Fruit fly (Drosophila melanogaster) whole organism, embryonic: ENCODE results near the gene Usp1.

ENCODE experiments used
- B-H2 ChIP-seq: fragments of 200-800 bp; sonication (Bioruptor generic); optimal IDR thresholded peaks from 2 replicates; lab custom pipeline; 2018; ENCODE audit warnings: missing biosample characterization, mild to moderate bottlenecking, missing genetic modification characterization
- CG12299 ChIP-seq: fragments of 200-800 bp; sonication (Bioruptor generic); optimal IDR thresholded peaks from 2 replicates; lab custom pipeline; 2018; ENCODE audit warnings: missing biosample characterization, mild to moderate bottlenecking, missing genetic modification characterization
- CG12769 ChIP-seq: fragments of 200-800 bp; sonication (Bioruptor generic); optimal IDR thresholded peaks from 2 replicates; lab custom pipeline; 2019; ENCODE audit warnings: missing biosample characterization, mild to moderate bottlenecking, missing genetic modification characterization, moderate library complexity
- CG12942 ChIP-seq: fragments of 200-800 bp; sonication (Bioruptor generic); optimal IDR thresholded peaks from 3 replicates; lab custom pipeline; 2016; ENCODE audit warnings: missing biosample characterization, missing genetic modification characterization
- CG15696 ChIP-seq: fragments of 200-800 bp; sonication (Bioruptor generic); optimal IDR thresholded peaks from 2 replicates; lab custom pipeline; 2019; ENCODE audit warnings: missing biosample characterization, mild to moderate bottlenecking, missing genetic modification characterization, moderate library complexity
- CG1647 ChIP-seq: fragments of 200-800 bp; sonication (Bioruptor generic); optimal IDR thresholded peaks from 3 replicates; lab custom pipeline; 2016; ENCODE audit warnings: missing biosample characterization, missing genetic modification characterization
- CG16779 ChIP-seq: fragments of 200-800 bp; sonication (Bioruptor generic); IDR thresholded peaks from 2 replicates; pipeline ENCODE4 v1.3.6; 2022; ENCODE audit warnings: missing biosample characterization, missing genetic modification characterization
- CG17186 ChIP-seq: fragments of 200-800 bp; sonication (Bioruptor generic); optimal IDR thresholded peaks from 3 replicates; lab custom pipeline; 2017; ENCODE audit warnings: missing biosample characterization, missing genetic modification reagents, missing genetic modification characterization
- CG17568 ChIP-seq: fragments of 200-800 bp; sonication (Bioruptor generic); optimal IDR thresholded peaks from 2 replicates; lab custom pipeline; 2018; ENCODE audit warnings: missing biosample characterization, mild to moderate bottlenecking, missing genetic modification characterization, moderate library complexity
- CG18011 ChIP-seq: fragments of 200-800 bp; sonication (Bioruptor generic); optimal IDR thresholded peaks from 2 replicates; lab custom pipeline; 2017; ENCODE audit warnings: missing biosample characterization, missing genetic modification characterization, mild to moderate bottlenecking, moderate library complexity, missing genotype
- CG18262 ChIP-seq: fragments of 200-800 bp; optimal IDR thresholded peaks from 3 replicates; lab custom pipeline; 2019; ENCODE audit warnings: missing biosample characterization, mild to moderate bottlenecking, missing genetic modification characterization, moderate library complexity
- CG2199 ChIP-seq: fragments of 200-800 bp; sonication (Bioruptor generic); IDR thresholded peaks from 3 replicates; pipeline ENCODE4 v1.3.6; 2022; ENCODE audit warnings: missing biosample characterization, missing genetic modification characterization
- CG30020 ChIP-seq: fragments of 200-800 bp; optimal IDR thresholded peaks from 2 replicates; lab custom pipeline; 2019; ENCODE audit warnings: missing biosample characterization, mild to moderate bottlenecking, missing genetic modification characterization, moderate library complexity
- CG31224 ChIP-seq: fragments of 200-800 bp; sonication (Bioruptor generic); IDR thresholded peaks from 2 replicates; pipeline ENCODE4 v1.3.6; 2022; ENCODE audit warnings: missing biosample characterization, missing genetic modification characterization
- CG31365 ChIP-seq: fragments of 200-800 bp; sonication (Bioruptor generic); optimal IDR thresholded peaks from 2 replicates; lab custom pipeline; 2018; ENCODE audit warnings: missing biosample characterization, mild to moderate bottlenecking, missing genetic modification characterization
- CG42726 ChIP-seq: fragments of 200-800 bp; sonication (Bioruptor generic); IDR thresholded peaks from 2 replicates; pipeline ENCODE4 v1.3.6; 2022; ENCODE audit warnings: missing biosample characterization, missing genetic modification characterization; ENCODE audit not compliant: partially characterized antibody
- CG43689 ChIP-seq: fragments of 200-800 bp; sonication (Bioruptor generic); IDR thresholded peaks from 2 replicates; pipeline ENCODE4 v1.3.6; 2022; ENCODE audit warnings: missing biosample characterization, missing genetic modification characterization
- CG6765 ChIP-seq: fragments of 200-800 bp; sonication (Bioruptor generic); optimal IDR thresholded peaks from 3 replicates; lab custom pipeline; 2017; ENCODE audit warnings: missing biosample characterization, mild to moderate bottlenecking, missing genetic modification characterization
- CG8290 ChIP-seq, 3 experiments: fragments of 200-800 bp; sonication (Bioruptor generic); optimal IDR thresholded peaks; 2 replicates each; lab custom pipeline; 2016 to 2019; ENCODE audit warnings: missing biosample characterization in 3 of 3, missing genetic modification characterization in 3 of 3, mild to moderate bottlenecking in 2 of 3, moderate library complexity in 1 of 3
- CG8765 ChIP-seq: fragments of 200-800 bp; sonication (Bioruptor generic); IDR thresholded peaks from 2 replicates; pipeline ENCODE4 v1.3.6; 2022; ENCODE audit warnings: missing biosample characterization, missing genetic modification characterization
- Dip2 ChIP-seq: fragments of 200-800 bp; sonication (Bioruptor generic); IDR thresholded peaks from 2 replicates; pipeline ENCODE4 v1.3.6; 2022; ENCODE audit warnings: missing biosample characterization, missing genetic modification characterization
- Dll ChIP-seq: fragments of 200-800 bp; sonication (Bioruptor generic); IDR thresholded peaks from 4 replicates; pipeline ENCODE4 v1.3.6; 2022; ENCODE audit warnings: missing biosample characterization, missing genetic modification characterization; ENCODE audit not compliant: partially characterized antibody
- Jarid2 ChIP-seq: fragments of 200-800 bp; sonication (Bioruptor generic); optimal IDR thresholded peaks from 3 replicates; lab custom pipeline; 2017; ENCODE audit warnings: mild to moderate bottlenecking, missing biosample characterization, missing genetic modification reagents, missing genetic modification characterization
- Lim3 ChIP-seq: fragments of 200-800 bp; sonication (Bioruptor generic); IDR thresholded peaks from 2 replicates; pipeline ENCODE4 v1.3.6; 2022; ENCODE audit warnings: missing biosample characterization, missing genetic modification characterization
- Med ChIP-seq: fragments of 200-800 bp; sonication (Bioruptor generic); peaks from one replicate; lab custom pipeline; 2016; ENCODE audit warnings: missing biosample characterization, missing genetic modification characterization, mild to moderate bottlenecking, inconsistent platforms, moderate library complexity
- NC2α ChIP-seq: fragments of 200-800 bp; sonication (Bioruptor generic); optimal IDR thresholded peaks from 2 replicates; lab custom pipeline; 2016; ENCODE audit warnings: missing biosample characterization, missing genetic modification characterization
- NC2β ChIP-seq: fragments of 200-800 bp; sonication (Bioruptor generic); optimal IDR thresholded peaks from 2 replicates; lab custom pipeline; 2016; ENCODE audit warnings: missing biosample characterization, missing genetic modification characterization
- Neu2 ChIP-seq: fragments of 200-800 bp; sonication (Bioruptor generic); optimal IDR thresholded peaks from 3 replicates; lab custom pipeline; 2016; ENCODE audit warnings: missing biosample characterization, missing genetic modification characterization, borderline replicate concordance
- Optix ChIP-seq: fragments of 200-800 bp; sonication (Bioruptor generic); IDR thresholded peaks from 3 replicates; pipeline ENCODE4 v1.3.6; 2022; ENCODE audit warnings: missing biosample characterization, missing genetic modification characterization
- Ptx1 ChIP-seq: fragments of 200-800 bp; sonication (Bioruptor generic); IDR thresholded peaks from 2 replicates; pipeline ENCODE4 v1.3.6; 2022; ENCODE audit warnings: missing biosample characterization, missing genetic modification characterization
- Ravus ChIP-seq: fragments of 200-800 bp; sonication (Bioruptor generic); IDR thresholded peaks from 2 replicates; pipeline ENCODE4 v1.3.6; 2022; ENCODE audit warnings: missing biosample characterization, missing genetic modification characterization
- Scr ChIP-seq: fragments of 200-800 bp; sonication (Bioruptor generic); IDR thresholded peaks from 2 replicates; pipeline ENCODE4 v1.3.6; 2022; ENCODE audit warnings: missing biosample characterization, missing genetic modification characterization; ENCODE audit not compliant: partially characterized antibody
- Stat92E ChIP-seq, 3 experiments: fragments of >200 bp in 2 of 3; fragments of 200-800 bp in 1 of 3; sonication (Bioruptor generic) in 1 of 3; optimal IDR thresholded peaks; 2 replicates each; lab custom pipeline; 2017 to 2019; ENCODE audit warnings: missing biosample characterization in 3 of 3, missing genetic modification characterization in 3 of 3, mild to moderate bottlenecking in 1 of 3, moderate library complexity in 1 of 3
- YL-1 ChIP-seq: fragments of 200-800 bp; sonication (Bioruptor generic); optimal IDR thresholded peaks from 3 replicates; lab custom pipeline; 2017; ENCODE audit warnings: missing biosample characterization, mild to moderate bottlenecking, missing genetic modification characterization
- ato ChIP-seq: fragments of 200-800 bp; sonication (Bioruptor generic); IDR thresholded peaks from 2 replicates; pipeline ENCODE4 v1.3.6; 2022; ENCODE audit warnings: missing biosample characterization, missing genetic modification characterization; ENCODE audit not compliant: partially characterized antibody
- bbx ChIP-seq: fragments of 200-800 bp; sonication (Bioruptor generic); IDR thresholded peaks from 2 replicates; pipeline ENCODE4 v1.3.6; 2022; ENCODE audit warnings: missing biosample characterization, missing genetic modification characterization; ENCODE audit not compliant: partially characterized antibody
- caup ChIP-seq: fragments of 200-800 bp; sonication (Bioruptor generic); optimal IDR thresholded peaks from 3 replicates; lab custom pipeline; 2017; ENCODE audit warnings: missing biosample characterization, mild to moderate bottlenecking, missing genetic modification characterization, moderate library complexity; ENCODE audit not compliant: severe bottlenecking
- ems ChIP-seq: fragments of 200-800 bp; sonication (Bioruptor generic); optimal IDR thresholded peaks from 3 replicates; lab custom pipeline; 2016; ENCODE audit warnings: missing biosample characterization, missing genetic modification characterization
- lilli ChIP-seq: fragments of 200-800 bp; sonication (Bioruptor generic); optimal IDR thresholded peaks from 3 replicates; lab custom pipeline; 2016; ENCODE audit warnings: missing biosample characterization, missing genetic modification characterization
- pan ChIP-seq, 4 experiments: fragments of >200 bp in 3 of 4; fragments of 200-800 bp in 1 of 4; sonication (Bioruptor generic) in 1 of 4; optimal IDR thresholded peaks in 3 of 4; IDR thresholded peaks in 1 of 4; 2 replicates each; pipeline versions ENCODE4 v1.3.6 to Lab custom; 2017 to 2022; ENCODE audit warnings: missing biosample characterization in 2 of 4, missing genetic modification characterization in 2 of 4, mixed read lengths in 1 of 4
- sd ChIP-seq: fragments of 200-800 bp; sonication (Bioruptor generic); optimal IDR thresholded peaks from 3 replicates; lab custom pipeline; 2018; ENCODE audit warnings: missing biosample characterization, mild to moderate bottlenecking, missing genetic modification characterization, moderate library complexity
- slou ChIP-seq: fragments of 200-800 bp; sonication (Bioruptor generic); optimal IDR thresholded peaks from 3 replicates; lab custom pipeline; 2016; ENCODE audit warnings: missing biosample characterization, missing genetic modification characterization
- sob ChIP-seq: fragments of 200-800 bp; sonication (Bioruptor generic); IDR thresholded peaks from 2 replicates; pipeline ENCODE4 v1.3.6; 2022; ENCODE audit warnings: missing biosample characterization, missing genetic modification characterization
- sqz ChIP-seq: fragments of 200-800 bp; sonication (Bioruptor generic); optimal IDR thresholded peaks from 3 replicates; lab custom pipeline; 2018; ENCODE audit warnings: missing biosample characterization, mild to moderate bottlenecking, missing genetic modification characterization
- tap ChIP-seq: fragments of 200-800 bp; optimal IDR thresholded peaks from 3 replicates; lab custom pipeline; 2019; ENCODE audit warnings: missing biosample characterization, mild to moderate bottlenecking, missing genetic modification characterization, moderate library complexity
- tin ChIP-seq: fragments of 200-800 bp; sonication (Bioruptor generic); optimal IDR thresholded peaks from 3 replicates; lab custom pipeline; 2016; ENCODE audit warnings: missing biosample characterization, missing genetic modification characterization
- tio ChIP-seq: fragments of 200-800 bp; sonication (Bioruptor generic); optimal IDR thresholded peaks from 2 replicates; lab custom pipeline; 2017; ENCODE audit warnings: missing biosample characterization, missing genetic modification characterization, inconsistent platforms
- wor ChIP-seq: fragments of 200-800 bp; sonication (Bioruptor generic); IDR thresholded peaks from 2 replicates; pipeline ENCODE4 v1.3.6; 2022; ENCODE audit warnings: missing biosample characterization, missing genetic modification characterization

Usp1 gene

DNA sequence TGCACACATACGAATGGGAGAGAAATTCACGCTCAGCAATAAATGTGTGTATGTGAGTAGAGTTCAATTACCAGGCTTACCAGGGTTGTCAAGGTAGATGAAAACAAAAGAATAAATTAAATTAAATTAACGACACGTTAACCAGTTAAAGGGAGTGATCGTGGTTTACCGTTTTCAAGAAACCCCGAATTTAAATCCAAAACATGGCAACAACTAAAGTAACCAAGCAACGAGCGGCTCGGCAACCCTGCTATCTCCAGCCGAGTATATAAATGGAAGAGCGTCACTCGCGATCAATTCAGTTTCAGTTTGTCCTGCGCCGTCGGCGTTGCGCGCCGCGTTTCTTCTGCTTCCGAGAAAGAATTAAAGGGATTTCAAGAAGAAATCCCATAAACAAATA is 14.7 kb upstream of the Usp1 start:
- peak; percentile 24; the same call in 1 of the 4 replicates for TF ChIP-seq Dll (GFP tag; lab: Robert Waterston, UW)
- peak; percentile 99 for TF ChIP-seq CG16779 (GFP tag; lab: Robert Waterston, UW)
- TF ChIP-seq bbx, result peak; percentile 45
- TF ChIP-seq CG18262 (tag; lab: Kevin White, UChicago), result peak; percentile 99
- TF ChIP-seq CG15696, result peak; percentile 100
- TF ChIP-seq B-H2 (GFP tag; lab: Kevin White, UChicago), result peak; percentile 99
- TF ChIP-seq CG12769 (tag; lab: Kevin White, UChicago), result peak; percentile 98
- peak; percentile 99 for TF ChIP-seq CG6765 (GFP tag; lab: Kevin White, UChicago)
- peak; percentile 99 for TF ChIP-seq ems
- peak; percentile 93 for TF ChIP-seq CG31365 (tag; lab: Kevin White, UChicago)
- peak; percentile 99 for TF ChIP-seq CG8290 (GFP tag; optimal IDR thresholded peaks at IDR 0.05; lab: Kevin White, UChicago)
- TF ChIP-seq CG8290 (tag; optimal IDR thresholded peaks at IDR 0.05; lab: Kevin White, UChicago), result peak; percentile 97 to 99
- peak; percentile 99 for TF ChIP-seq CG2199 (GFP tag; lab: Robert Waterston, UW)
- peak; percentile 98 for TF ChIP-seq CG12942 (GFP tag; lab: Kevin White, UChicago)
- peak; percentile 96 for TF ChIP-seq Jarid2 (GFP tag; lab: Kevin White, UChicago)
- peak; percentile 27; the same call in 1 of the 2 replicates for TF ChIP-seq CG42726 (GFP tag; lab: Robert Waterston, UW)
- peak; percentile 96 for TF ChIP-seq CG31224
- TF ChIP-seq Stat92E (GFP tag; optimal IDR thresholded peaks at IDR 0.05; lab: Kevin White, UChicago), result peak in 1 of 3 experiments; percentile 99
- TF ChIP-seq tap (tag; lab: Kevin White, UChicago), result peak; percentile 99
- TF ChIP-seq Ravus (GFP tag; lab: Robert Waterston, UW), result peak; percentile 98
- TF ChIP-seq Neu2 (GFP tag; lab: Kevin White, UChicago), result peak; percentile 98
- peak; percentile 98 for TF ChIP-seq CG43689 (GFP tag; lab: Robert Waterston, UW)
- peak; percentile 98 for TF ChIP-seq slou (GFP tag; lab: Kevin White, UChicago)
- TF ChIP-seq Ptx1 (GFP tag; lab: Robert Waterston, UW), result peak; percentile 99
- peak; percentile 99 for TF ChIP-seq sob (GFP tag; lab: Robert Waterston, UW)
- TF ChIP-seq pan (optimal IDR thresholded peaks at IDR 0.05; lab: Kevin White, UChicago), result no peak
- TF ChIP-seq pan (GFP tag; optimal IDR thresholded peaks at IDR 0.05 in 1 of 2, IDR thresholded peaks at IDR 0.05 in 1 of 2), result peak in 1 of 2 experiments; percentile 99
- peak; percentile 99 for TF ChIP-seq caup
- TF ChIP-seq CG17568 (GFP tag; lab: Kevin White, UChicago), result peak; percentile 99
- TF ChIP-seq ato (GFP tag; lab: Robert Waterston, UW), result peak; percentile 22; the same call in 1 of the 2 replicates
- TF ChIP-seq Lim3 (GFP tag; lab: Robert Waterston, UW), result peak; percentile 97
- TF ChIP-seq Optix (GFP tag; lab: Robert Waterston, UW), result peak; percentile 100
- TF ChIP-seq CG30020 (tag; lab: Kevin White, UChicago), result peak; percentile 91
- TF ChIP-seq tin (GFP tag; lab: Kevin White, UChicago), result peak; percentile 100
- peak; percentile 99 for TF ChIP-seq sqz (GFP tag; lab: Kevin White, UChicago)
- TF ChIP-seq tio, result peak; percentile 99
- peak; percentile 97 for TF ChIP-seq wor
- peak; percentile 99 for TF ChIP-seq CG8765 (GFP tag; lab: Robert Waterston, UW)
- peak; percentile 99 for TF ChIP-seq NC2α (GFP tag; lab: Kevin White, UChicago)
- peak; percentile 94 for TF ChIP-seq sd (tag; lab: Kevin White, UChicago)
- TF ChIP-seq lilli (GFP tag; lab: Kevin White, UChicago), result peak; percentile 100
- peak; percentile 93 for TF ChIP-seq CG18011 (GFP tag; lab: Kevin White, UChicago)
- TF ChIP-seq Med (GFP tag; lab: Kevin White, UChicago), result peak; percentile 100
- peak; percentile 99 for TF ChIP-seq CG12299 (tag; lab: Kevin White, UChicago)
- TF ChIP-seq Dip2 (GFP tag; lab: Robert Waterston, UW), result peak; percentile 75
- peak; percentile 99 for TF ChIP-seq YL-1 (GFP tag; lab: Kevin White, UChicago)
- peak; percentile 94 for TF ChIP-seq CG17186 (GFP tag; lab: Kevin White, UChicago)
- peak; percentile 39 for TF ChIP-seq Scr (GFP tag; lab: Robert Waterston, UW)
- TF ChIP-seq NC2β (GFP tag; lab: Kevin White, UChicago), result peak; percentile 99
- TF ChIP-seq CG1647, result peak; percentile 99
